Worm (Caenorhabditis elegans) whole organism, late embryonic: Measurements from ENCODE around the gene F53H4.6.

Experiments
- C08G9.2 ChIP-seq: sonication (generic microtip); optimal IDR thresholded peaks from 2 replicates; lab custom pipeline; 2016; ENCODE audit warnings: mild to moderate bottlenecking, missing genetic modification characterization, moderate library complexity, missing compliant biosample characterization
- C38D4.7 ChIP-seq: fragments of 200-800 bp; sonication (Bioruptor generic); optimal IDR thresholded peaks from 2 replicates; lab custom pipeline; 2018; ENCODE audit warnings: mild to moderate bottlenecking, missing genetic modification characterization, moderate library complexity, missing compliant biosample characterization
- K02D7.2 ChIP-seq: sonication (generic microtip); optimal IDR thresholded peaks from 2 replicates; lab custom pipeline; 2017; ENCODE audit warnings: mild to moderate bottlenecking, missing genetic modification characterization, missing compliant biosample characterization
- T23F11.4 ChIP-seq: fragments of 200-800 bp; sonication (Bioruptor generic); optimal IDR thresholded peaks from 2 replicates; lab custom pipeline; 2018; ENCODE audit warnings: mild to moderate bottlenecking, missing genetic modification characterization, missing compliant biosample characterization
- Y22D7AL.16 ChIP-seq: sonication (generic microtip); optimal IDR thresholded peaks from 2 replicates; lab custom pipeline; 2016; ENCODE audit warnings: missing genetic modification characterization, missing compliant biosample characterization
- ahr-1 ChIP-seq: sonication (generic microtip); optimal IDR thresholded peaks from 2 replicates; lab custom pipeline; 2016; ENCODE audit warnings: missing genetic modification characterization, missing compliant biosample characterization
- ama-1 ChIP-seq: fragments of 150-350 bp; optimal IDR thresholded peaks from 2 replicates; lab custom pipeline; 2014
- ceh-14 ChIP-seq: sonication (generic microtip); optimal IDR thresholded peaks from 2 replicates; lab custom pipeline; 2016; ENCODE audit warnings: missing genotype, missing genetic modification characterization, missing compliant biosample characterization
- ceh-19 ChIP-seq: fragments of 200-800 bp; sonication (Bioruptor generic); optimal IDR thresholded peaks from 2 replicates; lab custom pipeline; 2018; ENCODE audit warnings: mild to moderate bottlenecking, missing genetic modification characterization, missing compliant biosample characterization
- ceh-2 ChIP-seq: sonication (generic microtip); optimal IDR thresholded peaks from 2 replicates; lab custom pipeline; 2016; ENCODE audit warnings: missing genotype, missing genetic modification characterization, missing compliant biosample characterization
- ceh-30 ChIP-seq: fragments of 150-350 bp; optimal IDR thresholded peaks from 2 replicates; lab custom pipeline; 2014; ENCODE audit warnings: missing biosample characterization, missing genetic modification characterization
- ceh-31 ChIP-seq: sonication (generic microtip); optimal IDR thresholded peaks from 2 replicates; lab custom pipeline; 2016; ENCODE audit warnings: missing genetic modification characterization, missing compliant biosample characterization
- ceh-34 ChIP-seq: sonication (generic microtip); optimal IDR thresholded peaks from 2 replicates; lab custom pipeline; 2016; ENCODE audit warnings: mild to moderate bottlenecking, missing genetic modification characterization, missing compliant biosample characterization
- ceh-45 ChIP-seq: fragments of 200-800 bp; sonication (Bioruptor generic); IDR thresholded peaks from 2 replicates; pipeline ENCODE4 v1.3.6; 2022; ENCODE audit warnings: missing genetic modification reagents, missing genetic modification characterization, missing compliant biosample characterization
- ceh-48 ChIP-seq: sonication (generic microtip); optimal IDR thresholded peaks from 2 replicates; lab custom pipeline; 2016; ENCODE audit warnings: missing genetic modification characterization, inconsistent platforms, missing compliant biosample characterization
- ceh-9 ChIP-seq: sonication (generic microtip); optimal IDR thresholded peaks from 2 replicates; lab custom pipeline; 2016; ENCODE audit warnings: mild to moderate bottlenecking, missing genetic modification characterization, inconsistent platforms, missing compliant biosample characterization
- che-1 ChIP-seq: sonication (generic microtip); optimal IDR thresholded peaks from 2 replicates; lab custom pipeline; 2016; ENCODE audit warnings: mild to moderate bottlenecking, missing genetic modification characterization, missing compliant biosample characterization
- elt-4 ChIP-seq: sonication (generic microtip); optimal IDR thresholded peaks from 2 replicates; lab custom pipeline; 2016; ENCODE audit warnings: missing genetic modification characterization, missing compliant biosample characterization
- ets-4 ChIP-seq: sonication (generic microtip); optimal IDR thresholded peaks from 2 replicates; lab custom pipeline; 2016; ENCODE audit warnings: missing genetic modification characterization, missing compliant biosample characterization
- eyg-1 ChIP-seq: sonication (generic microtip); optimal IDR thresholded peaks from 2 replicates; lab custom pipeline; 2016; ENCODE audit warnings: missing genotype, missing genetic modification characterization, missing compliant biosample characterization
- fax-1 ChIP-seq: sonication (generic microtip); optimal IDR thresholded peaks from 2 replicates; lab custom pipeline; 2016; ENCODE audit warnings: missing genotype, missing genetic modification characterization, missing compliant biosample characterization
- fkh-6 ChIP-seq: sonication (generic microtip); optimal IDR thresholded peaks from 2 replicates; lab custom pipeline; 2016; ENCODE audit warnings: missing genetic modification characterization, missing compliant biosample characterization
- gmeb-2 ChIP-seq: sonication (generic microtip); optimal IDR thresholded peaks from 2 replicates; lab custom pipeline; 2016; ENCODE audit warnings: missing genetic modification characterization, inconsistent platforms, missing compliant biosample characterization
- hlh-13 ChIP-seq: fragments of 200-800 bp; sonication (Bioruptor generic); optimal IDR thresholded peaks from 2 replicates; lab custom pipeline; 2018; ENCODE audit warnings: mild to moderate bottlenecking, missing genetic modification characterization, missing compliant biosample characterization
- hlh-30 ChIP-seq: sonication (generic microtip); optimal IDR thresholded peaks from 2 replicates; lab custom pipeline; 2017; ENCODE audit warnings: antibody characterized with exemption, missing genetic modification characterization, missing compliant biosample characterization; ENCODE audit not compliant: insufficient read depth
- hlh-6 ChIP-seq: sonication (generic microtip); optimal IDR thresholded peaks from 2 replicates; lab custom pipeline; 2016; ENCODE audit warnings: missing genotype, missing genetic modification characterization, missing compliant biosample characterization
- hlh-8 ChIP-seq: sonication (generic microtip); optimal IDR thresholded peaks from 2 replicates; lab custom pipeline; 2016; ENCODE audit warnings: missing genotype, missing genetic modification characterization, missing compliant biosample characterization
- lim-6 ChIP-seq: sonication (generic microtip); optimal IDR thresholded peaks from 2 replicates; lab custom pipeline; 2016; ENCODE audit warnings: missing genetic modification characterization, missing compliant biosample characterization
- lin-11 ChIP-seq: fragments of 200-800 bp; sonication (Bioruptor generic); optimal IDR thresholded peaks from 2 replicates; lab custom pipeline; 2018; ENCODE audit warnings: mild to moderate bottlenecking, missing genetic modification characterization, missing compliant biosample characterization
- madf-2 ChIP-seq: sonication (generic microtip); optimal IDR thresholded peaks from 2 replicates; lab custom pipeline; 2017; ENCODE audit warnings: missing genetic modification characterization, missing compliant biosample characterization
- mec-3 ChIP-seq: sonication (generic microtip); optimal IDR thresholded peaks from 2 replicates; lab custom pipeline; 2016; ENCODE audit warnings: borderline replicate concordance, missing genetic modification characterization, missing compliant biosample characterization
- nfya-1 ChIP-seq: sonication (generic microtip); optimal IDR thresholded peaks from 2 replicates; lab custom pipeline; 2017; ENCODE audit warnings: missing genetic modification characterization, mild to moderate bottlenecking, missing compliant biosample characterization, antibody characterized with exemption, moderate library complexity
- nhr-232 ChIP-seq: sonication (generic microtip); optimal IDR thresholded peaks from 2 replicates; lab custom pipeline; 2016; ENCODE audit warnings: missing genetic modification characterization, missing compliant biosample characterization
- npax-4 ChIP-seq: sonication (generic microtip); optimal IDR thresholded peaks from 2 replicates; lab custom pipeline; 2016; ENCODE audit warnings: missing genetic modification characterization, missing compliant biosample characterization
- odd-2 ChIP-seq: sonication (generic microtip); optimal IDR thresholded peaks from 2 replicates; lab custom pipeline; 2017; ENCODE audit warnings: antibody characterized with exemption, mild to moderate bottlenecking, missing genetic modification characterization, missing compliant biosample characterization
- pax-1 ChIP-seq: fragments of 150-350 bp; optimal IDR thresholded peaks from 2 replicates; lab custom pipeline; 2014; ENCODE audit warnings: missing biosample characterization, missing genetic modification characterization
- pha-2 ChIP-seq: sonication (generic microtip); optimal IDR thresholded peaks from 2 replicates; lab custom pipeline; 2017; ENCODE audit warnings: mild to moderate bottlenecking, missing genetic modification characterization, missing compliant biosample characterization
- pqm-1 ChIP-seq: sonication (generic microtip); optimal IDR thresholded peaks from 2 replicates; lab custom pipeline; 2016; ENCODE audit warnings: missing genetic modification characterization, missing compliant biosample characterization
- syd-9 ChIP-seq: sonication (generic microtip); optimal IDR thresholded peaks from 2 replicates; lab custom pipeline; 2016; ENCODE audit warnings: mild to moderate bottlenecking, missing genetic modification characterization, moderate library complexity, missing compliant biosample characterization
- tbx-2 ChIP-seq: sonication (generic microtip); optimal IDR thresholded peaks from 2 replicates; lab custom pipeline; 2016; ENCODE audit warnings: missing genetic modification characterization, missing compliant biosample characterization
- unc-55 ChIP-seq: sonication (generic microtip); optimal IDR thresholded peaks from 2 replicates; lab custom pipeline; 2017; ENCODE audit warnings: missing biosample characterization, missing genetic modification reagents, missing genetic modification characterization
- unc-86 ChIP-seq: sonication (generic microtip); optimal IDR thresholded peaks from 2 replicates; lab custom pipeline; 2016; ENCODE audit warnings: missing genetic modification characterization, missing compliant biosample characterization
- zip-5 ChIP-seq: sonication (generic microtip); optimal IDR thresholded peaks from 2 replicates; lab custom pipeline; 2016; ENCODE audit warnings: missing genetic modification characterization, missing compliant biosample characterization
- ztf-16 ChIP-seq: sonication (generic microtip); optimal IDR thresholded peaks from 2 replicates; lab custom pipeline; 2017; ENCODE audit warnings: missing genetic modification characterization, missing compliant biosample characterization

F53H4.6 gene

DNA sequence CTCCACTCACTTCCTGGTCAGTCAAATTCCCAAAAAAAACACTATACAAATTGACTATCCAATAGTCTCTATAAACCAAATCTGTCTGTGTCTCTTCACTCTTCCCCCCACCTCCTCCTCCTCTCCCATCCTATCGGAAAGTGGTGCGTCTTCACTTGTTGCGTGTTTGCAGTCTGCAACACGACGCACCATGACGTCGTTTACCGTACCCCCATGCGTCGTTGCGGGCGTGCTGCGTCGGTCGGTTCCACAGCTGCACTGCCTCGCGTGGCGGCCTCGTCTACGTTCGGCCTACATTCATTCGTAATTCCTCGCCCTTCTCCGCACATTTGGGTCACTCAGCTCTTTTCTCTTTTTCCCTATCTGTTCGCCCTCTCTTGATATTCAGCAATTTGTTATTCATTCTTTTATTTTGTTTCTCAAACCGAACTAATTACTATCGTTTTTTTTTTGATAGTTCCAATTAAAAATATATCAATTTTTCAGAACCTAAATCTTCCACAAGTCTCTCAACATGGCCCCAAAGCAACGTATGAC lies 19.3 kb downstream of the F53H4.6 start, which contains the start of gene serp-1.1 (continued):
- TF ChIP-seq tbx-2 (tag; lab: Kevin White, UChicago) (peak; percentile 97), syd-9 (tag; lab: Kevin White, UChicago) (peak; percentile 81), hlh-8 (tag; lab: Kevin White, UChicago) (peak; percentile 77), ceh-30 (tag; lab: Kevin White, UChicago) (no peak), ceh-14 (peak; percentile 82), fax-1 (tag; lab: Kevin White, UChicago) (peak; percentile 43), pqm-1 (peak; percentile 80), Y22D7AL.16 (tag; lab: Kevin White, UChicago) (no peak), gmeb-2 (no peak), lin-11 (tag; lab: Kevin White, UChicago) (peak; percentile 13), unc-86 (tag; lab: Kevin White, UChicago) (peak; percentile 38), ceh-48 (tag; lab: Kevin White, UChicago) (peak; percentile 45), hlh-6 (tag; lab: Kevin White, UChicago) (peak; percentile 61), K02D7.2 (tag; lab: Kevin White, UChicago) (no peak), nhr-232 (tag; lab: Kevin White, UChicago) (peak; percentile 48), madf-2 (tag; lab: Kevin White, UChicago) (peak; percentile 70), elt-4 (tag; lab: Kevin White, UChicago) (no peak), npax-4 (tag; lab: Kevin White, UChicago) (peak; percentile 6), ceh-31 (tag; lab: Kevin White, UChicago) (peak; percentile 97), eyg-1 (peak; percentile 55), pax-1 (tag; lab: Kevin White, UChicago) (peak; percentile 64), hlh-13 (no peak), ztf-16 (tag; lab: Kevin White, UChicago) (peak; percentile 84), ceh-19 (GFP tag; lab: Kevin White, UChicago) (peak; percentile 37), ets-4 (tag; lab: Kevin White, UChicago) (peak; percentile 78), ceh-9 (tag; lab: Kevin White, UChicago) (no peak), zip-5 (tag; lab: Kevin White, UChicago) (no peak), C08G9.2 (tag; lab: Kevin White, UChicago) (peak; percentile 75), fkh-6 (peak; percentile 24), T23F11.4 (peak; percentile 55), nfya-1 (tag; lab: Kevin White, UChicago) (peak; percentile 99), ceh-45 (GFP tag; lab: Robert Waterston, UW) (no peak), ceh-2 (peak; percentile 81), C38D4.7 (GFP tag; lab: Kevin White, UChicago) (peak; percentile 28), ceh-34 (peak; percentile 92), unc-55 (GFP tag; lab: Kevin White, UChicago) (peak; percentile 78), lim-6 (tag; lab: Kevin White, UChicago) (no peak), che-1 (tag; lab: Kevin White, UChicago) (no peak), odd-2 (tag; lab: Kevin White, UChicago) (no peak), ahr-1 (tag; lab: Kevin White, UChicago) (peak; percentile 5), ama-1 (lab: Kevin White, UChicago) (no peak), hlh-30 (tag; lab: Kevin White, UChicago) (peak; percentile 74), mec-3 (tag; lab: Kevin White, UChicago) (peak; percentile 66), pha-2 (tag; lab: Kevin White, UChicago) (peak; percentile 67)
